Fruit fly (Drosophila melanogaster) whole organism, prepupa: ENCODE data around the gene prt.

Source experiments
- CG10669 ChIP-seq: fragments of 200-800 bp; sonication (Bioruptor generic); optimal IDR thresholded peaks from 3 replicates; lab custom pipeline; 2018; ENCODE audit warnings: missing biosample characterization, mild to moderate bottlenecking, missing genetic modification characterization, moderate library complexity
- CG11294 ChIP-seq: fragments of 200-800 bp; sonication (Bioruptor generic); IDR thresholded peaks from 2 replicates; pipeline ENCODE4 v1.3.6; 2022; ENCODE audit warnings: missing biosample characterization, missing genetic modification characterization
- CG3032 ChIP-seq: fragments of 200-800 bp; optimal IDR thresholded peaks from 2 replicates; lab custom pipeline; 2019; ENCODE audit warnings: missing biosample characterization, mild to moderate bottlenecking, missing genetic modification characterization, moderate library complexity
- Smox ChIP-seq: fragments of 200-800 bp; sonication (Bioruptor generic); optimal IDR thresholded peaks from 3 replicates; lab custom pipeline; 2016; ENCODE audit warnings: missing biosample characterization, missing genetic modification characterization
- Sox102F ChIP-seq: fragments of 200-800 bp; sonication (Bioruptor generic); optimal IDR thresholded peaks from 2 replicates; lab custom pipeline; 2016; ENCODE audit warnings: missing biosample characterization, mild to moderate bottlenecking, missing genetic modification characterization
- dac ChIP-seq: fragments of 200-800 bp; sonication (Bioruptor generic); optimal IDR thresholded peaks from 2 replicates; lab custom pipeline; 2017; ENCODE audit warnings: missing biosample characterization, mild to moderate bottlenecking, missing genetic modification characterization

DNA sequence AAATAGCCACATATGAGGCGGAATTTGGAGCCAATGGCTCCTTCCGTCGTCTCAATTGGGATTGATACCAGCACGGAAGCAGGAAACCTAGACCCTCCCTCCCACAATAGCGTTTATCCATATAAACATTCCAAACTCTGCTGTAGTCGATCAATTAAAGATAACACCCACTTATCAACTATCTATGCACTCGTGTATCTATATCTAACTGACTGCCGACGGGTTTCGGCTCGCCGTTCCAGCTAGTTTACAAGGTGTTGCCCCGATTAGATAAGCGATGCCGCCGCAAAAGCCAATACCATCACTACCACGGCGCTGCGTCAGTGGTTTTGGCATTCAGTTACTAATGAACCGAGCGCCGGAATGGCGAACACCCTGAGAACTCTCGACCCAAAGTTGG is 12.4 kb upstream of the prt start, which contains the start of gene CG10300:
- TF ChIP-seq Smox: no peak
- TF ChIP-seq CG11294 (GFP tag; lab: Robert Waterston, UW): no peak
- TF ChIP-seq dac: no peak
- no peak for TF ChIP-seq Sox102F (GFP tag; lab: Kevin White, UChicago)
- no peak for TF ChIP-seq CG3032 (tag; lab: Kevin White, UChicago)
- TF ChIP-seq CG10669 (GFP tag; lab: Kevin White, UChicago): no peak
